Fruit fly (Drosophila melanogaster) whole organism, embryonic: ENCODE measurements around the gene RpL32.

Experiments used
- BEAF-32 ChIP-seq: fragments of 200-800 bp; sonication (Bioruptor generic); optimal IDR thresholded peaks from 3 replicates; lab custom pipeline; 2017; ENCODE audit warnings: missing biosample characterization, missing genetic modification characterization, mild to moderate bottlenecking, moderate library complexity, missing genetic modification reagents
- Bteb2 ChIP-seq: fragments of 200-800 bp; sonication (Bioruptor generic); optimal IDR thresholded peaks from 2 replicates; lab custom pipeline; 2016; ENCODE audit warnings: missing biosample characterization, missing genetic modification characterization
- CG11723 ChIP-seq: fragments of 200-800 bp; sonication (Bioruptor generic); optimal IDR thresholded peaks from 2 replicates; lab custom pipeline; 2017; ENCODE audit warnings: missing biosample characterization, mild to moderate bottlenecking, missing genetic modification characterization
- CG12236 ChIP-seq: fragments of 200-800 bp; sonication (Bioruptor generic); optimal IDR thresholded peaks from 2 replicates; lab custom pipeline; 2016; ENCODE audit warnings: missing biosample characterization, missing genetic modification characterization
- CG1233 ChIP-seq: fragments of 200-800 bp; sonication (Bioruptor generic); optimal IDR thresholded peaks from 4 replicates; lab custom pipeline; 2018; ENCODE audit warnings: missing biosample characterization, mild to moderate bottlenecking, missing genetic modification characterization
- CG12391 ChIP-seq: fragments of 200-800 bp; sonication (Bioruptor generic); optimal IDR thresholded peaks from 3 replicates; lab custom pipeline; 2018; ENCODE audit warnings: missing biosample characterization, mild to moderate bottlenecking, missing genetic modification characterization, moderate library complexity
- CG12659 ChIP-seq: fragments of 200-800 bp; sonication (Bioruptor generic); optimal IDR thresholded peaks from 3 replicates; lab custom pipeline; 2017; ENCODE audit warnings: mild to moderate bottlenecking, missing biosample characterization, missing genetic modification reagents, missing genetic modification characterization
- CG12769 ChIP-seq: fragments of 200-800 bp; sonication (Bioruptor generic); optimal IDR thresholded peaks from 2 replicates; lab custom pipeline; 2019; ENCODE audit warnings: missing biosample characterization, mild to moderate bottlenecking, missing genetic modification characterization, moderate library complexity
- CG15073 ChIP-seq: fragments of 200-800 bp; sonication (Bioruptor generic); optimal IDR thresholded peaks from 2 replicates; lab custom pipeline; 2016; ENCODE audit warnings: missing biosample characterization, missing genetic modification characterization
- CG15514 ChIP-seq: fragments of 200-800 bp; sonication (Bioruptor generic); optimal IDR thresholded peaks from 3 replicates; lab custom pipeline; 2017; ENCODE audit warnings: missing biosample characterization, missing genetic modification characterization, mild to moderate bottlenecking, moderate library complexity, missing genetic modification reagents
- CG18476 ChIP-seq: fragments of 200-800 bp; sonication (Bioruptor generic); optimal IDR thresholded peaks from 2 replicates; lab custom pipeline; 2016; ENCODE audit warnings: missing biosample characterization, mild to moderate bottlenecking, missing genetic modification characterization
- CG18599 ChIP-seq: fragments of 200-800 bp; sonication (Bioruptor generic); optimal IDR thresholded peaks from 3 replicates; lab custom pipeline; 2017; ENCODE audit warnings: missing biosample characterization, missing genetic modification characterization, mild to moderate bottlenecking, moderate library complexity, missing genetic modification reagents
- CG2129 ChIP-seq: fragments of 200-800 bp; sonication (Bioruptor generic); IDR thresholded peaks from 2 replicates; pipeline ENCODE4 v1.3.6; 2022; ENCODE audit warnings: missing biosample characterization, missing genetic modification characterization; ENCODE audit not compliant: partially characterized antibody
- CG2712 ChIP-seq: fragments of 200-800 bp; optimal IDR thresholded peaks from 3 replicates; lab custom pipeline; 2019; ENCODE audit warnings: missing biosample characterization, mild to moderate bottlenecking, missing genetic modification characterization, moderate library complexity
- CG2889 ChIP-seq: fragments of 200-800 bp; sonication (Bioruptor generic); IDR thresholded peaks from 3 replicates; pipeline ENCODE4 v1.3.6; 2022; ENCODE audit warnings: missing biosample characterization, missing genetic modification characterization
- CG3281 ChIP-seq: fragments of 200-800 bp; sonication (Bioruptor generic); optimal IDR thresholded peaks from 3 replicates; lab custom pipeline; 2017; ENCODE audit warnings: missing biosample characterization, mild to moderate bottlenecking, missing genetic modification characterization
- CG34376 ChIP-seq: fragments of 200-800 bp; sonication (Bioruptor generic); optimal IDR thresholded peaks from 2 replicates; lab custom pipeline; 2018; ENCODE audit warnings: missing biosample characterization, mild to moderate bottlenecking, missing genetic modification characterization
- CG4404 ChIP-seq: fragments of 200-800 bp; sonication (Bioruptor generic); IDR thresholded peaks from 2 replicates; pipeline ENCODE4 v1.3.6; 2022; ENCODE audit warnings: missing biosample characterization, missing genetic modification characterization
- CG4617 ChIP-seq: fragments of 200-800 bp; sonication (Bioruptor generic); optimal IDR thresholded peaks from 3 replicates; lab custom pipeline; 2016; ENCODE audit warnings: missing biosample characterization, missing genetic modification characterization, borderline replicate concordance
- CG4707 ChIP-seq: fragments of 200-800 bp; sonication (Bioruptor generic); optimal IDR thresholded peaks from 2 replicates; lab custom pipeline; 2018; ENCODE audit warnings: missing biosample characterization, mild to moderate bottlenecking, missing genetic modification characterization, moderate library complexity
- CG5180 ChIP-seq: fragments of 200-800 bp; sonication (Bioruptor generic); optimal IDR thresholded peaks from 3 replicates; lab custom pipeline; 2017; ENCODE audit warnings: missing biosample characterization, missing genetic modification characterization, mild to moderate bottlenecking, moderate library complexity, missing genetic modification reagents
- CG6175 ChIP-seq: fragments of 200-800 bp; sonication (Bioruptor generic); IDR thresholded peaks from 3 replicates; pipeline ENCODE4 v1.3.6; 2022; ENCODE audit warnings: missing biosample characterization, missing genetic modification characterization
- CG6765 ChIP-seq: fragments of 200-800 bp; sonication (Bioruptor generic); optimal IDR thresholded peaks from 3 replicates; lab custom pipeline; 2017; ENCODE audit warnings: missing biosample characterization, mild to moderate bottlenecking, missing genetic modification characterization
- CG6813 ChIP-seq: fragments of 200-800 bp; sonication (Bioruptor generic); optimal IDR thresholded peaks from 2 replicates; lab custom pipeline; 2017; ENCODE audit warnings: missing biosample characterization, missing genetic modification characterization, mild to moderate bottlenecking, moderate library complexity, missing genetic modification reagents
- CG6854 ChIP-seq: fragments of 200-800 bp; sonication (Bioruptor generic); optimal IDR thresholded peaks from 3 replicates; lab custom pipeline; 2017; ENCODE audit warnings: missing biosample characterization, mild to moderate bottlenecking, missing genetic modification characterization
- D19A ChIP-seq: fragments of 200-800 bp; optimal IDR thresholded peaks from 3 replicates; lab custom pipeline; 2019; ENCODE audit warnings: missing biosample characterization, mild to moderate bottlenecking, missing genetic modification characterization, moderate library complexity
- Dip3 ChIP-seq: fragments of 200-800 bp; sonication (Bioruptor generic); optimal IDR thresholded peaks from 3 replicates; lab custom pipeline; 2016; ENCODE audit warnings: missing biosample characterization, missing genetic modification characterization
- H15 ChIP-seq: fragments of 200-800 bp; sonication (Bioruptor generic); IDR thresholded peaks from 3 replicates; pipeline ENCODE4 v1.3.6; 2022; ENCODE audit warnings: missing biosample characterization, missing genetic modification characterization
- HLH4C ChIP-seq: fragments of 200-800 bp; sonication (Bioruptor generic); IDR thresholded peaks from 3 replicates; pipeline ENCODE4 v1.3.6; 2022; ENCODE audit warnings: missing biosample characterization, missing genetic modification characterization; ENCODE audit not compliant: partially characterized antibody
- Mrtf ChIP-seq: fragments of 200-800 bp; sonication (Bioruptor generic); IDR thresholded peaks from 3 replicates; pipeline ENCODE4 v1.3.6; 2022; ENCODE audit warnings: missing biosample characterization, missing genetic modification characterization
- Nf-YB ChIP-seq: fragments of 200-800 bp; sonication (Bioruptor generic); optimal IDR thresholded peaks from 3 replicates; lab custom pipeline; 2019; ENCODE audit warnings: missing biosample characterization, mild to moderate bottlenecking, missing genetic modification characterization, moderate library complexity
- Oaz ChIP-seq: fragments of 200-800 bp; sonication (Bioruptor generic); IDR thresholded peaks from 2 replicates; pipeline ENCODE4 v1.3.6; 2022; ENCODE audit warnings: missing biosample characterization, missing genetic modification characterization
- Ravus ChIP-seq: fragments of 200-800 bp; sonication (Bioruptor generic); IDR thresholded peaks from 2 replicates; pipeline ENCODE4 v1.3.6; 2022; ENCODE audit warnings: missing biosample characterization, missing genetic modification characterization
- Rfx ChIP-seq: fragments of 200-800 bp; sonication (Bioruptor generic); IDR thresholded peaks from 2 replicates; pipeline ENCODE4 v1.3.6; 2022; ENCODE audit warnings: missing biosample characterization, missing genetic modification characterization
- Trl ChIP-seq, 3 experiments: fragments of >200 bp in 2 of 3; fragments of 200-800 bp in 1 of 3; sonication (Bioruptor generic) in 1 of 3; optimal IDR thresholded peaks; 2 replicates in 1 of 3; 3 replicates in 2 of 3; lab custom pipeline; 2016 to 2017; ENCODE audit warnings: missing biosample characterization in 1 of 3, missing genetic modification characterization in 1 of 3
- ap ChIP-seq: fragments of 200-800 bp; sonication (Bioruptor generic); IDR thresholded peaks from 2 replicates; pipeline ENCODE4 v1.3.6; 2022; ENCODE audit warnings: missing biosample characterization, missing genetic modification characterization
- bowl ChIP-seq: fragments of 200-800 bp; sonication (Bioruptor generic); IDR thresholded peaks from 2 replicates; pipeline ENCODE4 v1.3.6; 2022; ENCODE audit warnings: missing biosample characterization, missing genetic modification characterization
- esg ChIP-seq: fragments of 200-800 bp; sonication (Bioruptor generic); conservative IDR thresholded peaks from 2 replicates; pipeline ENCODE4 v1.3.6; 2022; ENCODE audit warnings: missing biosample characterization, missing genetic modification characterization
- fd3F ChIP-seq: fragments of 200-800 bp; sonication (Bioruptor generic); optimal IDR thresholded peaks from 2 replicates; lab custom pipeline; 2018; ENCODE audit warnings: missing biosample characterization, mild to moderate bottlenecking, missing genetic modification characterization, moderate library complexity
- ftz-f1 ChIP-seq: fragments of 200-800 bp; sonication (Bioruptor generic); optimal IDR thresholded peaks from 2 replicates; lab custom pipeline; 2016; ENCODE audit warnings: missing biosample characterization, missing genetic modification characterization
- gcm2 ChIP-seq: fragments of 200-800 bp; sonication (Bioruptor generic); optimal IDR thresholded peaks from 2 replicates; lab custom pipeline; 2016; ENCODE audit warnings: missing biosample characterization, missing genetic modification characterization
- gro ChIP-seq: fragments of 200-800 bp; sonication (Bioruptor generic); optimal IDR thresholded peaks from 2 replicates; lab custom pipeline; 2016; ENCODE audit warnings: missing biosample characterization, missing genetic modification characterization
- lola ChIP-seq, 3 experiments: fragments of >200 bp in 2 of 3; fragments of 200-800 bp in 1 of 3; sonication (Bioruptor generic) in 1 of 3; optimal IDR thresholded peaks; 2 replicates each; lab custom pipeline; 2017 to 2019; ENCODE audit warnings: missing biosample characterization in 3 of 3, missing genetic modification characterization in 3 of 3, mild to moderate bottlenecking in 1 of 3, moderate library complexity in 1 of 3
- nerfin-2 ChIP-seq: fragments of 200-800 bp; sonication (Bioruptor generic); IDR thresholded peaks from 2 replicates; pipeline ENCODE4 v1.3.6; 2022; ENCODE audit warnings: missing biosample characterization, missing genetic modification characterization; ENCODE audit not compliant: partially characterized antibody
- sim ChIP-seq: fragments of 200-800 bp; sonication (Bioruptor generic); IDR thresholded peaks from 2 replicates; pipeline ENCODE4 v1.3.6; 2022; ENCODE audit warnings: missing biosample characterization, missing genetic modification characterization
- sima ChIP-seq: fragments of 200-800 bp; sonication (Bioruptor generic); optimal IDR thresholded peaks from 2 replicates; lab custom pipeline; 2016; ENCODE audit warnings: missing biosample characterization, missing genetic modification characterization
- so ChIP-seq: fragments of 200-800 bp; sonication (Bioruptor generic); IDR thresholded peaks from 3 replicates; pipeline ENCODE4 v1.3.6; 2022; ENCODE audit warnings: missing biosample characterization, missing genetic modification characterization
- vvl ChIP-seq: fragments of 200-800 bp; sonication (Bioruptor generic); IDR thresholded peaks from 2 replicates; pipeline ENCODE4 v1.3.6; 2022; ENCODE audit warnings: missing biosample characterization, missing genetic modification characterization

RpL32 gene

dm6 chr3R:30043139-30043744 is 2.7 kb downstream of the RpL32 start, which contains the start of gene Sry-delta (continued):
- TF ChIP-seq CG6854: no peak
- peak; percentile 18 for TF ChIP-seq CG12236
- 0 out of 2 replicates have a peak, but pooled peaks have one; percentile 2 for TF ChIP-seq Ravus (GFP tag; lab: Robert Waterston, UW)
- TF ChIP-seq Dip3 (GFP tag; lab: Kevin White, UChicago): peak; percentile 87
- TF ChIP-seq CG18476 (GFP tag; lab: Kevin White, UChicago): peak; percentile 53
- TF ChIP-seq CG11723 (GFP tag; lab: Kevin White, UChicago): peak; percentile 74
- TF ChIP-seq H15 (GFP tag; lab: Robert Waterston, UW): peak; percentile 61; the same call in 1 of the 3 replicates
- TF ChIP-seq CG12391 (tag; lab: Kevin White, UChicago): peak; percentile 85
- TF ChIP-seq CG12659 (GFP tag; lab: Kevin White, UChicago): peak; percentile 91
- TF ChIP-seq Nf-YB (GFP tag; lab: Kevin White, UChicago): no peak
- TF ChIP-seq ap (GFP tag; lab: Robert Waterston, UW): peak; percentile 46
- peak; percentile 90 for TF ChIP-seq vvl (GFP tag; lab: Robert Waterston, UW)
- TF ChIP-seq CG6813 (GFP tag; lab: Kevin White, UChicago): peak; percentile 26
- TF ChIP-seq lola (GFP tag; optimal IDR thresholded peaks at IDR 0.05; lab: Kevin White, UChicago): peak in 1 of 3 experiments; percentile 34
- peak; percentile 74 for TF ChIP-seq Bteb2 (GFP tag; lab: Kevin White, UChicago)
- TF ChIP-seq CG18599 (GFP tag; lab: Kevin White, UChicago): no peak
- TF ChIP-seq gcm2: peak; percentile 13
- TF ChIP-seq CG1233 (GFP tag; lab: Kevin White, UChicago): peak; percentile 52
- peak; percentile 82 for TF ChIP-seq CG3281 (GFP tag; lab: Kevin White, UChicago)
- TF ChIP-seq CG34376 (GFP tag; lab: Kevin White, UChicago): peak; percentile 72
- TF ChIP-seq bowl (GFP tag; lab: Robert Waterston, UW): 0 out of 2 replicates have a peak, but pooled peaks have one; percentile 25
- peak; percentile 49 for TF ChIP-seq Oaz (GFP tag; lab: Robert Waterston, UW)
- peak; percentile 58; the same call in 1 of the 3 replicates for TF ChIP-seq Mrtf (GFP tag; lab: Robert Waterston, UW)
- peak; percentile 48; the same call in 1 of the 3 replicates for TF ChIP-seq CG6175 (GFP tag; lab: Robert Waterston, UW)
- peak; percentile 64 for TF ChIP-seq esg (GFP tag; lab: Robert Waterston, UW)
- no peak for TF ChIP-seq sim (GFP tag; lab: Robert Waterston, UW)
- TF ChIP-seq Rfx (GFP tag; lab: Robert Waterston, UW): peak; percentile 92
- peak; percentile 19; the same call in 1 of the 2 replicates for TF ChIP-seq nerfin-2 (GFP tag; lab: Robert Waterston, UW)
- TF ChIP-seq HLH4C (GFP tag; lab: Robert Waterston, UW): peak; percentile 54; the same call in 1 of the 3 replicates
- TF ChIP-seq Trl (optimal IDR thresholded peaks at IDR 0.05; lab: Kevin White, UChicago): no peak
- TF ChIP-seq Trl (GFP tag; optimal IDR thresholded peaks at IDR 0.05; lab: Kevin White, UChicago): peak; percentile 92
- no peak for TF ChIP-seq so (GFP tag; lab: Robert Waterston, UW)
- TF ChIP-seq CG4404 (GFP tag; lab: Robert Waterston, UW): peak; percentile 58; the same call in 1 of the 2 replicates
- peak; percentile 3 for TF ChIP-seq CG15073
- peak; percentile 91 for TF ChIP-seq CG15514 (GFP tag; lab: Kevin White, UChicago)
- peak; percentile 83 for TF ChIP-seq CG2712 (tag; lab: Kevin White, UChicago)
- no peak for TF ChIP-seq CG5180 (GFP tag; lab: Kevin White, UChicago)
- peak; percentile 31 for TF ChIP-seq CG4707 (GFP tag; lab: Kevin White, UChicago)
- peak; percentile 79 for TF ChIP-seq ftz-f1 (GFP tag; lab: Kevin White, UChicago)
- peak; percentile 89 for TF ChIP-seq BEAF-32 (GFP tag; lab: Kevin White, UChicago)
- peak; percentile 98 for TF ChIP-seq CG4617 (GFP tag; lab: Kevin White, UChicago)
- TF ChIP-seq gro (GFP tag; lab: Kevin White, UChicago): peak; percentile 93
- peak; percentile 40 for TF ChIP-seq CG6765
- no peak for TF ChIP-seq CG12769
- TF ChIP-seq CG2129 (GFP tag; lab: Robert Waterston, UW): peak; percentile 56
- TF ChIP-seq D19A: no peak
- peak; percentile 3 for TF ChIP-seq fd3F (GFP tag; lab: Kevin White, UChicago)
- TF ChIP-seq sima (GFP tag; lab: Kevin White, UChicago): peak; percentile 85
- peak; percentile 55; the same call in 2 of the 3 replicates for TF ChIP-seq CG2889
